Fruit fly (Drosophila melanogaster) whole organism, prepupa: ENCODE data around the gene CG13616.

Experiments
- Blimp-1 ChIP-seq: fragments of 200-800 bp; sonication (Bioruptor generic); optimal IDR thresholded peaks from 3 replicates; lab custom pipeline; 2017; ENCODE audit warnings: missing biosample characterization, missing genetic modification characterization, mild to moderate bottlenecking, moderate library complexity, missing genetic modification reagents
- CG10669 ChIP-seq: fragments of 200-800 bp; sonication (Bioruptor generic); optimal IDR thresholded peaks from 3 replicates; lab custom pipeline; 2018; ENCODE audit warnings: missing biosample characterization, mild to moderate bottlenecking, missing genetic modification characterization, moderate library complexity
- CG11294 ChIP-seq: fragments of 200-800 bp; sonication (Bioruptor generic); IDR thresholded peaks from 2 replicates; pipeline ENCODE4 v1.3.6; 2022; ENCODE audit warnings: missing biosample characterization, missing genetic modification characterization
- CG11762 ChIP-seq: fragments of 200-800 bp; sonication (Bioruptor generic); optimal IDR thresholded peaks from 3 replicates; lab custom pipeline; 2016; ENCODE audit warnings: missing biosample characterization, missing genetic modification characterization; ENCODE audit not compliant: insufficient read depth
- CG15336 ChIP-seq: fragments of 200-800 bp; sonication (Bioruptor generic); IDR thresholded peaks from 2 replicates; pipeline ENCODE4 v1.3.6; 2022; ENCODE audit warnings: missing biosample characterization, missing genetic modification characterization
- CG1621 ChIP-seq: fragments of 200-800 bp; sonication (Bioruptor generic); optimal IDR thresholded peaks from 3 replicates; lab custom pipeline; 2018; ENCODE audit warnings: missing biosample characterization, mild to moderate bottlenecking, missing genetic modification characterization
- CG16779 ChIP-seq: fragments of 200-800 bp; sonication (Bioruptor generic); optimal IDR thresholded peaks from 3 replicates; lab custom pipeline; 2017; ENCODE audit warnings: missing biosample characterization, mild to moderate bottlenecking, missing genetic modification characterization
- CG3032 ChIP-seq: fragments of 200-800 bp; optimal IDR thresholded peaks from 2 replicates; lab custom pipeline; 2019; ENCODE audit warnings: missing biosample characterization, mild to moderate bottlenecking, missing genetic modification characterization, moderate library complexity
- CG31627 ChIP-seq: fragments of 200-800 bp; sonication (Bioruptor generic); optimal IDR thresholded peaks from 3 replicates; lab custom pipeline; 2016; ENCODE audit warnings: missing biosample characterization, missing genetic modification characterization
- CG32006 ChIP-seq: fragments of 200-800 bp; sonication (Bioruptor generic); optimal IDR thresholded peaks from 3 replicates; lab custom pipeline; 2017; ENCODE audit warnings: missing biosample characterization, mild to moderate bottlenecking, missing genetic modification characterization
- CG34406 ChIP-seq: fragments of 200-800 bp; sonication (Bioruptor generic); optimal IDR thresholded peaks from 3 replicates; lab custom pipeline; 2016; ENCODE audit warnings: missing biosample characterization, missing genetic modification characterization
- CG3919 ChIP-seq: fragments of 200-800 bp; sonication (Bioruptor generic); optimal IDR thresholded peaks from 3 replicates; lab custom pipeline; 2016; ENCODE audit warnings: missing biosample characterization, missing genetic modification characterization
- CG4318 ChIP-seq: fragments of 200-800 bp; sonication (Bioruptor generic); optimal IDR thresholded peaks from 3 replicates; lab custom pipeline; 2017; ENCODE audit warnings: missing biosample characterization, mild to moderate bottlenecking, missing genetic modification characterization
- CG6163 ChIP-seq: fragments of 200-800 bp; sonication (Bioruptor generic); IDR thresholded peaks from 3 replicates; pipeline ENCODE4 v1.3.6; 2022; ENCODE audit warnings: missing biosample characterization, missing genetic modification characterization
- CG6276 ChIP-seq: fragments of 200-800 bp; sonication (Bioruptor generic); optimal IDR thresholded peaks from 2 replicates; lab custom pipeline; 2017; ENCODE audit warnings: missing biosample characterization, mild to moderate bottlenecking, missing genetic modification characterization
- CG6808 ChIP-seq: fragments of 200-800 bp; sonication (Bioruptor generic); optimal IDR thresholded peaks from 3 replicates; lab custom pipeline; 2017; ENCODE audit warnings: missing biosample characterization, missing genetic modification characterization, mild to moderate bottlenecking, moderate library complexity, missing genetic modification reagents
- CG6854 ChIP-seq: fragments of 200-800 bp; sonication (Bioruptor generic); optimal IDR thresholded peaks from 2 replicates; lab custom pipeline; 2017; ENCODE audit warnings: missing biosample characterization, mild to moderate bottlenecking, missing genetic modification characterization
- CG7368 ChIP-seq: fragments of 200-800 bp; sonication (Bioruptor generic); optimal IDR thresholded peaks from 3 replicates; lab custom pipeline; 2016; ENCODE audit warnings: missing biosample characterization, missing genetic modification characterization
- CG8119 ChIP-seq: fragments of 200-800 bp; sonication (Bioruptor generic); IDR thresholded peaks from 3 replicates; pipeline ENCODE4 v1.3.6; 2022; ENCODE audit warnings: missing biosample characterization, missing genetic modification characterization
- CG8319 ChIP-seq: fragments of 200-800 bp; sonication (Bioruptor generic); optimal IDR thresholded peaks from 3 replicates; lab custom pipeline; 2016; ENCODE audit warnings: missing biosample characterization, missing genetic modification characterization
- CG8632 ChIP-seq: fragments of 200-800 bp; sonication (Bioruptor generic); optimal IDR thresholded peaks from 3 replicates; lab custom pipeline; 2016; ENCODE audit warnings: missing biosample characterization, missing genetic modification characterization
- CG9139 ChIP-seq: fragments of 200-800 bp; sonication (Bioruptor generic); optimal IDR thresholded peaks from 3 replicates; lab custom pipeline; 2017; ENCODE audit warnings: missing biosample characterization, mild to moderate bottlenecking, missing genetic modification characterization
- Eip75B ChIP-seq: fragments of 200-800 bp; sonication (Bioruptor generic); optimal IDR thresholded peaks from 3 replicates; lab custom pipeline; 2016; ENCODE audit warnings: missing biosample characterization, missing genetic modification characterization
- Ets21C ChIP-seq: fragments of 200-800 bp; sonication (Bioruptor generic); optimal IDR thresholded peaks from 3 replicates; lab custom pipeline; 2016; ENCODE audit warnings: missing biosample characterization, missing genetic modification characterization
- Ets96B ChIP-seq: fragments of 200-800 bp; optimal IDR thresholded peaks from 2 replicates; lab custom pipeline; 2019; ENCODE audit warnings: missing biosample characterization, mild to moderate bottlenecking, missing genetic modification characterization, moderate library complexity
- Gug ChIP-seq: fragments of 200-800 bp; sonication (Bioruptor generic); IDR thresholded peaks from 2 replicates; pipeline ENCODE4 v1.3.6; 2022; ENCODE audit warnings: missing biosample characterization, missing genetic modification characterization
- Hr38 ChIP-seq: sonication (Bioruptor generic); optimal IDR thresholded peaks from 2 replicates; lab custom pipeline; 2016; ENCODE audit warnings: missing biosample characterization, missing genetic modification characterization
- Hr39 ChIP-seq: fragments of 200-800 bp; sonication (Bioruptor generic); optimal IDR thresholded peaks from 2 replicates; lab custom pipeline; 2016; ENCODE audit warnings: missing biosample characterization, missing genetic modification characterization
- Hr4 ChIP-seq: fragments of 200-800 bp; sonication (Bioruptor generic); optimal IDR thresholded peaks from 3 replicates; lab custom pipeline; 2016; ENCODE audit warnings: missing biosample characterization, missing genetic modification characterization
- Lpt ChIP-seq: fragments of 200-800 bp; sonication (Bioruptor generic); optimal IDR thresholded peaks from 3 replicates; lab custom pipeline; 2016; ENCODE audit warnings: missing biosample characterization, missing genetic modification characterization
- Met ChIP-seq: fragments of 200-800 bp; sonication (Bioruptor generic); optimal IDR thresholded peaks from 3 replicates; lab custom pipeline; 2016; ENCODE audit warnings: missing biosample characterization, missing genetic modification characterization
- OdsH ChIP-seq: fragments of 200-800 bp; sonication (Bioruptor generic); optimal IDR thresholded peaks from 3 replicates; lab custom pipeline; 2016; ENCODE audit warnings: missing biosample characterization, missing genetic modification characterization
- Smox ChIP-seq: fragments of 200-800 bp; sonication (Bioruptor generic); optimal IDR thresholded peaks from 3 replicates; lab custom pipeline; 2016; ENCODE audit warnings: missing biosample characterization, missing genetic modification characterization
- Sox102F ChIP-seq: fragments of 200-800 bp; sonication (Bioruptor generic); optimal IDR thresholded peaks from 2 replicates; lab custom pipeline; 2016; ENCODE audit warnings: missing biosample characterization, mild to moderate bottlenecking, missing genetic modification characterization
- Sox14 ChIP-seq: fragments of 200-800 bp; sonication (Bioruptor generic); optimal IDR thresholded peaks from 3 replicates; lab custom pipeline; 2016; ENCODE audit warnings: missing biosample characterization, missing genetic modification characterization
- Sox15 ChIP-seq: fragments of 200-800 bp; sonication (Bioruptor generic); optimal IDR thresholded peaks from 3 replicates; lab custom pipeline; 2016; ENCODE audit warnings: missing biosample characterization, missing genetic modification characterization
- achi ChIP-seq: fragments of 200-800 bp; sonication (Bioruptor generic); optimal IDR thresholded peaks from 3 replicates; lab custom pipeline; 2016; ENCODE audit warnings: missing biosample characterization, missing genetic modification characterization
- acj6 ChIP-seq: fragments of 200-800 bp; sonication (Bioruptor generic); optimal IDR thresholded peaks from 3 replicates; lab custom pipeline; 2016; ENCODE audit warnings: missing biosample characterization, missing genetic modification characterization
- cyc ChIP-seq: fragments of 200-800 bp; sonication (Bioruptor generic); optimal IDR thresholded peaks from 3 replicates; lab custom pipeline; 2016; ENCODE audit warnings: missing biosample characterization, missing genetic modification characterization
- dac ChIP-seq: fragments of 200-800 bp; sonication (Bioruptor generic); optimal IDR thresholded peaks from 2 replicates; lab custom pipeline; 2017; ENCODE audit warnings: missing biosample characterization, mild to moderate bottlenecking, missing genetic modification characterization
- dsx ChIP-seq: fragments of 200-800 bp; optimal IDR thresholded peaks from 3 replicates; lab custom pipeline; 2019; ENCODE audit warnings: missing biosample characterization, mild to moderate bottlenecking, missing genetic modification characterization, moderate library complexity; ENCODE audit not compliant: poor library complexity, severe bottlenecking
- eg ChIP-seq: fragments of 200-800 bp; sonication (Bioruptor generic); IDR thresholded peaks from 3 replicates; pipeline ENCODE4 v1.3.6; 2022; ENCODE audit warnings: missing biosample characterization, missing genetic modification characterization
- esn ChIP-seq: fragments of 200-800 bp; sonication (Bioruptor generic); optimal IDR thresholded peaks from 2 replicates; lab custom pipeline; 2016; ENCODE audit warnings: missing biosample characterization, mild to moderate bottlenecking, missing genetic modification characterization, moderate library complexity
- fd59A ChIP-seq: fragments of 200-800 bp; sonication (Bioruptor generic); optimal IDR thresholded peaks from 2 replicates; lab custom pipeline; 2017; ENCODE audit warnings: missing biosample characterization, mild to moderate bottlenecking, missing genetic modification characterization, missing genetic modification reagents
- fkh ChIP-seq: fragments of 200-800 bp; sonication (Bioruptor generic); optimal IDR thresholded peaks from 3 replicates; lab custom pipeline; 2017; ENCODE audit warnings: missing biosample characterization, mild to moderate bottlenecking, missing genetic modification characterization, moderate library complexity
- lz ChIP-seq: fragments of 200-800 bp; sonication (Bioruptor generic); optimal IDR thresholded peaks from 3 replicates; lab custom pipeline; 2016; ENCODE audit warnings: missing biosample characterization, missing genetic modification characterization
- net ChIP-seq: fragments of 200-800 bp; sonication (Bioruptor generic); optimal IDR thresholded peaks from 3 replicates; lab custom pipeline; 2016; ENCODE audit warnings: missing biosample characterization, missing genetic modification characterization
- salr ChIP-seq, 2 experiments: fragments of 200-800 bp; sonication (Bioruptor generic); optimal IDR thresholded peaks; 3 replicates each; lab custom pipeline; 2016 to 2018; ENCODE audit warnings: missing biosample characterization in 2 of 2, missing genetic modification characterization in 2 of 2, mild to moderate bottlenecking in 1 of 2
- ss ChIP-seq, 2 experiments: fragments of 200-800 bp; sonication (Bioruptor generic); optimal IDR thresholded peaks; 2 replicates in 1 of 2; 3 replicates in 1 of 2; lab custom pipeline; 2017 to 2018; ENCODE audit warnings: mild to moderate bottlenecking in 2 of 2, missing biosample characterization in 2 of 2, missing genetic modification characterization in 2 of 2, moderate library complexity in 1 of 2
- svp ChIP-seq: fragments of 200-800 bp; sonication (Bioruptor generic); peaks from one replicate; lab custom pipeline; 2016; ENCODE audit warnings: missing biosample characterization, missing genetic modification characterization
- topi ChIP-seq: fragments of 200-800 bp; sonication (Bioruptor generic); optimal IDR thresholded peaks from 3 replicates; lab custom pipeline; 2016; ENCODE audit warnings: missing biosample characterization, missing genetic modification characterization
- vri ChIP-seq: fragments of 200-800 bp; sonication (Bioruptor generic); optimal IDR thresholded peaks from 3 replicates; lab custom pipeline; 2016; ENCODE audit warnings: missing biosample characterization, mild to moderate bottlenecking, missing genetic modification characterization

Gene CG13616

dm6 chr3R:24392207-24392939 lies at the start of gene CG13616:
TSS of gene CG13616 (plus strand) at chr3R:24392889.
- TF ChIP-seq vri (GFP tag; lab: Kevin White, UChicago) (no peak), ss (GFP tag; optimal IDR thresholded peaks at IDR 0.05; lab: Kevin White, UChicago) (no peak), CG3032 (tag; lab: Kevin White, UChicago) (no peak), svp (GFP tag; lab: Kevin White, UChicago) (peak; percentile 69), CG6163 (GFP tag; lab: Robert Waterston, UW) (no peak), CG8119 (no peak), net (GFP tag; lab: Kevin White, UChicago) (no peak), CG16779 (tag; lab: Kevin White, UChicago) (no peak), Hr4 (no peak), Hr39 (peak; percentile 38), topi (GFP tag; lab: Kevin White, UChicago) (no peak), achi (GFP tag; lab: Kevin White, UChicago) (no peak), CG4318 (GFP tag; lab: Kevin White, UChicago) (no peak), CG7368 (GFP tag; lab: Kevin White, UChicago) (no peak), CG1621 (no peak), CG8319 (no peak), lz (GFP tag; lab: Kevin White, UChicago) (no peak), CG8632 (no peak), Lpt (no peak), Eip75B (GFP tag; lab: Kevin White, UChicago) (no peak), Gug (no peak), CG11762 (GFP tag; lab: Kevin White, UChicago) (no peak), cyc (peak; percentile 30), eg (GFP tag; lab: Robert Waterston, UW) (no peak), fd59A (GFP tag; lab: Kevin White, UChicago) (no peak), dsx (GFP tag; lab: Kevin White, UChicago) (no peak), acj6 (GFP tag; lab: Kevin White, UChicago) (no peak), Sox102F (no peak), salr (GFP tag; optimal IDR thresholded peaks at IDR 0.05; lab: Kevin White, UChicago) (no peak), Sox14 (GFP tag; lab: Kevin White, UChicago) (no peak), OdsH (GFP tag; lab: Kevin White, UChicago) (no peak), Blimp-1 (GFP tag; lab: Kevin White, UChicago) (no peak), CG31627 (GFP tag; lab: Kevin White, UChicago) (peak; percentile 25), CG6808 (GFP tag; lab: Kevin White, UChicago) (no peak), Met (GFP tag; lab: Kevin White, UChicago) (peak; percentile 1), Sox15 (GFP tag; lab: Kevin White, UChicago) (no peak), CG11294 (no peak), CG15336 (no peak), CG9139 (no peak), CG34406 (GFP tag; lab: Kevin White, UChicago) (peak; percentile 19), CG10669 (GFP tag; lab: Kevin White, UChicago) (no peak), CG32006 (GFP tag; lab: Kevin White, UChicago) (no peak), Ets96B (no peak), Smox (GFP tag; lab: Kevin White, UChicago) (peak; percentile 15), Hr38 (GFP tag; lab: Kevin White, UChicago) (no peak), esn (GFP tag; lab: Kevin White, UChicago) (no peak), CG6276 (GFP tag; lab: Kevin White, UChicago) (no peak), CG3919 (GFP tag; lab: Kevin White, UChicago) (no peak), fkh (GFP tag; lab: Kevin White, UChicago) (no peak), dac (GFP tag; lab: Kevin White, UChicago) (no peak), CG6854 (GFP tag; lab: Kevin White, UChicago) (no peak), Ets21C (GFP tag; lab: Kevin White, UChicago) (no peak)
